Worm (Caenorhabditis elegans) whole organism, L4 larva: ENCODE results near the gene slo-2.
A peak's percentile ranks its signal among the peaks of the same experiment; 100 is the strongest.

Experiments
- F26F4.8 ChIP-seq: fragments of 200-800 bp; sonication (Bioruptor generic); conservative IDR thresholded peaks from 2 replicates; pipeline ENCODE4 v1.3.6; 2022; ENCODE audit warnings: missing genetic modification characterization, missing compliant biosample characterization
- F37D6.2 ChIP-seq: sonication (generic microtip); optimal IDR thresholded peaks from 2 replicates; lab custom pipeline; 2016; ENCODE audit warnings: mild to moderate bottlenecking, missing genetic modification characterization, missing compliant biosample characterization
- F44E2.7 ChIP-seq: fragments of 200-800 bp; sonication (Bioruptor generic); IDR thresholded peaks from 2 replicates; pipeline ENCODE4 v2.1.2; 2022; ENCODE audit warnings: missing genetic modification characterization, missing compliant biosample characterization
- R02D3.7 ChIP-seq: fragments of 150-350 bp; sonication (generic microtip); optimal IDR thresholded peaks from 3 replicates; lab custom pipeline; 2014; ENCODE audit warnings: missing biosample characterization, missing genetic modification characterization
- T26A8.4 ChIP-seq: fragments of 200-800 bp; sonication (Bioruptor generic); IDR thresholded peaks from 2 replicates; pipeline ENCODE4 v1.3.6; 2022; ENCODE audit warnings: missing genetic modification characterization, missing compliant biosample characterization
- Y105C5A.15 ChIP-seq: fragments of 200-800 bp; sonication (Bioruptor generic); IDR thresholded peaks from 2 replicates; pipeline ENCODE4 v1.3.6; 2022; ENCODE audit warnings: missing genetic modification characterization, missing compliant biosample characterization
- ama-1 ChIP-seq: fragments of 150-350 bp; optimal IDR thresholded peaks from 2 replicates; lab custom pipeline; 2014; ENCODE audit warnings: inconsistent platforms, mixed read lengths
- ceh-32 ChIP-seq: sonication (generic microtip); optimal IDR thresholded peaks from 2 replicates; lab custom pipeline; 2016; ENCODE audit warnings: mild to moderate bottlenecking, missing genetic modification characterization, missing compliant biosample characterization; ENCODE audit not compliant: poor library complexity
- ceh-62 ChIP-seq: sonication (generic microtip); optimal IDR thresholded peaks from 2 replicates; lab custom pipeline; 2017; ENCODE audit warnings: missing biosample characterization, missing genetic modification characterization
- ces-1 ChIP-seq: fragments of 150-350 bp; sonication (generic microtip); optimal IDR thresholded peaks from 4 replicates; lab custom pipeline; 2014; ENCODE audit warnings: missing biosample characterization, missing genetic modification reagents, missing genetic modification characterization
- cey-2 ChIP-seq: sonication (generic microtip); optimal IDR thresholded peaks from 3 replicates; lab custom pipeline; 2017; ENCODE audit warnings: missing genetic modification characterization, mild to moderate bottlenecking, missing compliant biosample characterization, antibody characterized with exemption, borderline replicate concordance; ENCODE audit not compliant: insufficient read depth
- daf-16 ChIP-seq, 3 experiments: sonication (generic microtip); optimal IDR thresholded peaks; 2 replicates each; lab custom pipeline; 2016 to 2017; ENCODE audit warnings: missing genetic modification characterization in 3 of 3, missing genetic modification reagents in 3 of 3, mild to moderate bottlenecking in 2 of 3, missing compliant biosample characterization in 2 of 3, missing biosample characterization in 1 of 3, moderate library complexity in 1 of 3
- dmd-6 ChIP-seq: fragments of 200-800 bp; sonication (Bioruptor generic); IDR thresholded peaks from 2 replicates; pipeline ENCODE4 v1.3.6; 2022; ENCODE audit warnings: missing genetic modification reagents, missing genetic modification characterization, missing compliant biosample characterization
- dmd-8 ChIP-seq: fragments of 200-800 bp; sonication (Bioruptor generic); IDR thresholded peaks from 2 replicates; pipeline ENCODE4 v1.3.6; 2022; ENCODE audit warnings: missing genetic modification characterization, missing compliant biosample characterization
- dmd-9 ChIP-seq: fragments of 200-800 bp; sonication (Bioruptor generic); IDR thresholded peaks from 2 replicates; pipeline ENCODE4 v1.3.6; 2022; ENCODE audit warnings: missing genetic modification reagents, missing genetic modification characterization, missing compliant biosample characterization
- dpl-1 ChIP-seq: fragments of 150-350 bp; optimal IDR thresholded peaks from 2 replicates; lab custom pipeline; 2014; ENCODE audit warnings: missing biosample characterization, missing genetic modification reagents, missing genetic modification characterization
- duxl-1 ChIP-seq: sonication (generic microtip); optimal IDR thresholded peaks from 2 replicates; lab custom pipeline; 2016; ENCODE audit warnings: mild to moderate bottlenecking, missing genetic modification characterization, moderate library complexity, missing compliant biosample characterization; ENCODE audit not compliant: poor library complexity
- dve-1 ChIP-seq: sonication (generic microtip); optimal IDR thresholded peaks from 2 replicates; lab custom pipeline; 2017; ENCODE audit warnings: antibody characterized with exemption, mild to moderate bottlenecking, missing genetic modification characterization, missing compliant biosample characterization; ENCODE audit not compliant: insufficient read depth
- egl-27 ChIP-seq: sonication (generic microtip); optimal IDR thresholded peaks from 3 replicates; lab custom pipeline; 2017; ENCODE audit warnings: missing biosample characterization, missing genetic modification reagents, missing genetic modification characterization
- fkh-10 ChIP-seq: fragments of 150-350 bp; optimal IDR thresholded peaks from 2 replicates; lab custom pipeline; 2014; ENCODE audit warnings: missing biosample characterization, missing genetic modification reagents, missing genetic modification characterization
- fos-1 ChIP-seq: fragments of 150-350 bp; optimal IDR thresholded peaks from 2 replicates; lab custom pipeline; 2014; ENCODE audit warnings: missing biosample characterization, missing genetic modification characterization
- hlh-11 ChIP-seq: fragments of 200-800 bp; sonication (Bioruptor generic); optimal IDR thresholded peaks from 2 replicates; lab custom pipeline; 2018; ENCODE audit warnings: mild to moderate bottlenecking, missing genetic modification characterization, missing compliant biosample characterization
- hmg-1.1 ChIP-seq: fragments of 200-800 bp; sonication (Bioruptor generic); IDR thresholded peaks from 2 replicates; pipeline ENCODE4 v1.3.6; 2022; ENCODE audit warnings: missing genetic modification reagents, missing genetic modification characterization, missing compliant biosample characterization
- jun-1 ChIP-seq: fragments of 150-350 bp; optimal IDR thresholded peaks from 2 replicates; lab custom pipeline; 2014; ENCODE audit warnings: missing biosample characterization, missing genetic modification reagents, missing genetic modification characterization
- lim-7 ChIP-seq: fragments of 200-800 bp; sonication (Bioruptor generic); IDR thresholded peaks from 2 replicates; pipeline ENCODE4 v1.3.6; 2022; ENCODE audit warnings: missing genetic modification characterization, missing compliant biosample characterization
- lin-39 ChIP-seq: fragments of 150-350 bp; optimal IDR thresholded peaks from 2 replicates; lab custom pipeline; 2014; ENCODE audit warnings: missing biosample characterization, missing genetic modification reagents, missing genetic modification characterization
- lir-3 ChIP-seq: sonication (generic microtip); optimal IDR thresholded peaks from 2 replicates; lab custom pipeline; 2016; ENCODE audit warnings: mild to moderate bottlenecking, missing genetic modification characterization, missing compliant biosample characterization
- mep-1 ChIP-seq: fragments of 150-350 bp; sonication (generic microtip); optimal IDR thresholded peaks from 3 replicates; lab custom pipeline; 2014; ENCODE audit warnings: missing biosample characterization, missing genetic modification characterization
- mes-2 ChIP-seq: sonication (generic microtip); optimal IDR thresholded peaks from 2 replicates; lab custom pipeline; 2016; ENCODE audit warnings: missing genotype, mild to moderate bottlenecking, missing genetic modification characterization, missing compliant biosample characterization; ENCODE audit not compliant: poor library complexity, severe bottlenecking
- nhr-10 ChIP-seq: fragments of 150-350 bp; optimal IDR thresholded peaks from 2 replicates; lab custom pipeline; 2014; ENCODE audit warnings: missing biosample characterization, missing genetic modification characterization
- nhr-102 ChIP-seq: sonication (generic microtip); optimal IDR thresholded peaks from 2 replicates; lab custom pipeline; 2016; ENCODE audit warnings: mild to moderate bottlenecking, missing genetic modification characterization, moderate library complexity, missing compliant biosample characterization
- nhr-237 ChIP-seq: sonication (generic microtip); optimal IDR thresholded peaks from 2 replicates; lab custom pipeline; 2017; ENCODE audit warnings: missing biosample characterization, missing genetic modification characterization
- nhr-76 ChIP-seq: fragments of 150-350 bp; optimal IDR thresholded peaks from 2 replicates; lab custom pipeline; 2014; ENCODE audit warnings: missing biosample characterization, missing genetic modification characterization
- nhr-77 ChIP-seq: fragments of 150-350 bp; optimal IDR thresholded peaks from 2 replicates; lab custom pipeline; 2014; ENCODE audit warnings: missing biosample characterization, missing genetic modification characterization
- pha-4 ChIP-seq, 2 experiments: fragments of 150-350 bp in 1 of 2; fragments of 200-800 bp in 1 of 2; sonication (Bioruptor generic) in 1 of 2; IDR thresholded peaks in 1 of 2; optimal IDR thresholded peaks in 1 of 2; 2 replicates each; pipeline versions ENCODE4 v1.3.6 to Lab custom; 2014 to 2022; ENCODE audit warnings: missing genetic modification characterization in 2 of 2, missing genetic modification reagents in 2 of 2, missing biosample characterization in 1 of 2, missing compliant biosample characterization in 1 of 2
- php-3 ChIP-seq: fragments of 200-800 bp; sonication (Bioruptor generic); IDR thresholded peaks from 2 replicates; pipeline ENCODE4 v1.3.6; 2022; ENCODE audit warnings: missing genetic modification reagents, missing genetic modification characterization, missing compliant biosample characterization
- saeg-2 ChIP-seq: fragments of 200-800 bp; sonication (Bioruptor generic); IDR thresholded peaks from 2 replicates; pipeline ENCODE4 v1.3.6; 2022; ENCODE audit warnings: missing genetic modification reagents, missing genetic modification characterization, missing compliant biosample characterization
- skn-1 ChIP-seq: fragments of 150-350 bp; optimal IDR thresholded peaks from 2 replicates; lab custom pipeline; 2014; ENCODE audit warnings: missing biosample characterization, missing genetic modification characterization
- snpc-4 ChIP-seq: fragments of 150-350 bp; optimal IDR thresholded peaks from 2 replicates; lab custom pipeline; 2014; ENCODE audit warnings: missing biosample characterization, missing genetic modification characterization
- tag-97 ChIP-seq: fragments of 200-800 bp; sonication (Bioruptor generic); IDR thresholded peaks from 2 replicates; pipeline ENCODE4 v1.3.6; 2022; ENCODE audit warnings: missing genetic modification characterization, missing compliant biosample characterization
- tra-1 ChIP-seq: fragments of 200-800 bp; sonication (Bioruptor generic); IDR thresholded peaks from 2 replicates; pipeline ENCODE4 v1.3.6; 2022; ENCODE audit warnings: missing genetic modification reagents, missing genetic modification characterization, missing compliant biosample characterization
- unc-130 ChIP-seq: sonication (generic microtip); optimal IDR thresholded peaks from 2 replicates; lab custom pipeline; 2016; ENCODE audit warnings: missing genetic modification reagents, missing genetic modification characterization, missing compliant biosample characterization
- unc-62 ChIP-seq, 3 experiments: fragments of 150-350 bp in 1 of 3; sonication (generic microtip); optimal IDR thresholded peaks in 2 of 3; peaks in 1 of 3; 1 replicate in 1 of 3; 2 replicates in 2 of 3; lab custom pipeline; 2014 to 2017; ENCODE audit warnings: missing biosample characterization in 3 of 3, missing genetic modification characterization in 3 of 3, missing genetic modification reagents in 3 of 3, missing genotype in 1 of 3
- zip-11 ChIP-seq: fragments of 200-800 bp; sonication (Bioruptor generic); IDR thresholded peaks from 2 replicates; pipeline ENCODE4 v1.3.6; 2022; ENCODE audit warnings: missing genetic modification characterization, missing compliant biosample characterization
- zip-2 ChIP-seq: fragments of 150-350 bp; optimal IDR thresholded peaks from 2 replicates; lab custom pipeline; 2014; ENCODE audit warnings: missing biosample characterization, missing genetic modification characterization
- ztf-11 ChIP-seq: fragments of 150-350 bp; optimal IDR thresholded peaks from 2 replicates; lab custom pipeline; 2014; ENCODE audit warnings: missing biosample characterization, missing genetic modification characterization
- ztf-7 ChIP-seq: fragments of 150-350 bp; optimal IDR thresholded peaks from 2 replicates; lab custom pipeline; 2014; ENCODE audit warnings: missing biosample characterization, missing genetic modification characterization

The slo-2 gene

DNA sequence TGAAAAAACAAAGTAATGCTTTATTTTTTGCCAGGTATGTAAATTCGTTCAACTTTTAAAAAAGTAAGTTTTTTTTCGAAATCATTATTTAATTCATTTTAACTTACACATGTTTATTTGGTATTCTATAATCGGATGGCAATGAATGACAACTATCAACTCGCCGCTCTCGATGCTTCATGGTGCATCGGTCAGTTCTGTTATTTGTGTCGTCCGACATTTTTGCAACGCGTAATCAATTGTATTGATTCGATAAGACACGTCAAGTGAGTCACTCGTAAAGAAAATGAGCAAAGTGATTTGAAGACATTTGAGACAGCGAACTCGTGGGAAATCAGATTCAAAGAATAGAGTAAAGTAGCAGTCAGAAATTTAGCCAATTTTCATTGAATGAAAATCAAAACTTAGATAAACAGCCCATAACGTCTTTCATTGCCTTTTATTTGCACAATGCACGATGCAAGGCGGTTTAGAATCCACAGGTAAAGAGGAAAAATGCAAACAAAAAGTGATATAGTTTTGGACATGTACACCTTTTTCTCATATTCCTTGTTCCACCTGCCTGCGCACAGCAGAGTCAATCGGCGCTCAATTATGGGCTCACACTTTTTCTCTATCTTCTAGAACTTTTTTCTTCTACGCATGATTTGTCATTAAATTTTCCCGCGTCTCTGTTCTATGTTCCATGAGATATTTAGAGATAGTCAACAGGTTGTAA lies 5.1 kb downstream of the slo-2 start (continued):
- TF ChIP-seq egl-27 (tag; lab: Kevin White, UChicago): no peak
- TF ChIP-seq ces-1: no peak
- TF ChIP-seq nhr-237 (tag; lab: Kevin White, UChicago): no peak
- peak; percentile 17; the same call in 1 of the 2 replicates for TF ChIP-seq dmd-6 (GFP tag; lab: Robert Waterston, UW)

ce11 chrX:11392924-11393323 lies 12.8 kb downstream of the slo-2 start, which contains the start of gene prx-12:
Gene prx-12, plus strand, starts transcription at chrX:11393294.
- TF ChIP-seq nhr-237 (tag; lab: Kevin White, UChicago): no peak
- TF ChIP-seq nhr-76 (tag; lab: Kevin White, UChicago): no peak
- TF ChIP-seq nhr-10 (tag; lab: Kevin White, UChicago): no peak
- no peak for TF ChIP-seq pha-4 (GFP tag; IDR thresholded peaks at IDR 0.05; lab: Robert Waterston, UW)
- TF ChIP-seq pha-4 (tag; optimal IDR thresholded peaks at IDR 0.05; lab: Kevin White, UChicago): no peak
- TF ChIP-seq F44E2.7 (GFP tag; lab: Robert Waterston, UW): no peak
- no peak for TF ChIP-seq R02D3.7 (tag; lab: Kevin White, UChicago)
- no peak for TF ChIP-seq unc-130 (GFP tag; lab: Kevin White, UChicago)
- no peak for TF ChIP-seq daf-16 (GFP tag; optimal IDR thresholded peaks at IDR 0.05; lab: Kevin White, UChicago)
- TF ChIP-seq daf-16 (tag; optimal IDR thresholded peaks at IDR 0.05; lab: Kevin White, UChicago): peak; percentile 49
- no peak for TF ChIP-seq lim-7 (GFP tag; lab: Robert Waterston, UW)
- no peak for TF ChIP-seq ceh-32
- no peak for TF ChIP-seq mes-2 (tag; lab: Kevin White, UChicago)
- TF ChIP-seq T26A8.4: no peak
- no peak for TF ChIP-seq duxl-1 (tag; lab: Kevin White, UChicago)
- no peak for TF ChIP-seq fkh-10 (GFP tag; lab: Kevin White, UChicago)
- TF ChIP-seq F37D6.2: no peak
- TF ChIP-seq F26F4.8 (GFP tag; lab: Robert Waterston, UW): no peak
- peak; percentile 4 for TF ChIP-seq dve-1 (tag; lab: Kevin White, UChicago)
- TF ChIP-seq hlh-11 (tag; lab: Kevin White, UChicago): peak; percentile 25
- TF ChIP-seq unc-62 (GFP tag; optimal IDR thresholded peaks at IDR 0.05 in 1 of 2; lab: Kevin White, UChicago): peak in 1 of 2 experiments; percentile 41
- no peak for TF ChIP-seq unc-62 (tag; optimal IDR thresholded peaks at IDR 0.05; lab: Kevin White, UChicago)
- no peak for TF ChIP-seq zip-2
- no peak for TF ChIP-seq nhr-102
- no peak for TF ChIP-seq saeg-2 (GFP tag; lab: Robert Waterston, UW)
- no peak for TF ChIP-seq ceh-62
- TF ChIP-seq nhr-77 (tag; lab: Kevin White, UChicago): peak; percentile 35
- no peak for TF ChIP-seq skn-1
- TF ChIP-seq hmg-1.1 (GFP tag; lab: Robert Waterston, UW): 0 out of 2 replicates have a peak, but pooled peaks have one; percentile 20
- TF ChIP-seq zip-11 (GFP tag; lab: Robert Waterston, UW): no peak
- TF ChIP-seq ama-1 (lab: Kevin White, UChicago): no peak
- no peak for TF ChIP-seq snpc-4
- TF ChIP-seq ztf-7: no peak
- no peak for TF ChIP-seq Y105C5A.15
- TF ChIP-seq mep-1 (tag; lab: Kevin White, UChicago): peak; percentile 54
- TF ChIP-seq fos-1 (tag; lab: Kevin White, UChicago): no peak
- peak; percentile 15 for TF ChIP-seq cey-2
- no peak for TF ChIP-seq php-3
- TF ChIP-seq tag-97 (GFP tag; lab: Robert Waterston, UW): no peak
- no peak for TF ChIP-seq dpl-1 (GFP tag; lab: Kevin White, UChicago)
- TF ChIP-seq ztf-11 (tag; lab: Kevin White, UChicago): no peak
- no peak for TF ChIP-seq lir-3 (tag; lab: Kevin White, UChicago)
- no peak for TF ChIP-seq jun-1 (tag; lab: Kevin White, UChicago)
- no peak for TF ChIP-seq dmd-9 (GFP tag; lab: Robert Waterston, UW)
- TF ChIP-seq lin-39 (tag; lab: Kevin White, UChicago): no peak
- TF ChIP-seq dmd-8 (GFP tag; lab: Robert Waterston, UW): no peak
- no peak for TF ChIP-seq tra-1
